Fruit fly (Drosophila melanogaster) whole organism, embryonic: ENCODE data around the gene ETHR.
A peak's percentile ranks its signal among the peaks of the same experiment; 100 is the strongest.

ENCODE experiments used
- CG10267 ChIP-seq: fragments of 200-800 bp; sonication (Bioruptor generic); optimal IDR thresholded peaks from 2 replicates; lab custom pipeline; 2018; ENCODE audit warnings: missing biosample characterization, mild to moderate bottlenecking, missing genetic modification characterization, moderate library complexity
- CG10959 ChIP-seq: fragments of 200-800 bp; sonication (Bioruptor generic); IDR thresholded peaks from 2 replicates; pipeline ENCODE4 v1.3.6; 2022; ENCODE audit warnings: missing biosample characterization, missing genetic modification characterization
- CG11695 ChIP-seq: fragments of 200-800 bp; sonication (Bioruptor generic); IDR thresholded peaks from 3 replicates; pipeline ENCODE4 v1.3.6; 2022; ENCODE audit warnings: missing biosample characterization, missing genetic modification characterization
- CG12071 ChIP-seq: fragments of 200-800 bp; sonication (Bioruptor generic); optimal IDR thresholded peaks from 3 replicates; lab custom pipeline; 2018; ENCODE audit warnings: missing biosample characterization, mild to moderate bottlenecking, missing genetic modification characterization
- CG12299 ChIP-seq: fragments of 200-800 bp; sonication (Bioruptor generic); optimal IDR thresholded peaks from 2 replicates; lab custom pipeline; 2018; ENCODE audit warnings: missing biosample characterization, mild to moderate bottlenecking, missing genetic modification characterization
- CG12769 ChIP-seq: fragments of 200-800 bp; sonication (Bioruptor generic); optimal IDR thresholded peaks from 2 replicates; lab custom pipeline; 2019; ENCODE audit warnings: missing biosample characterization, mild to moderate bottlenecking, missing genetic modification characterization, moderate library complexity
- CG15269 ChIP-seq: fragments of 200-800 bp; sonication (Bioruptor generic); optimal IDR thresholded peaks from 2 replicates; lab custom pipeline; 2018; ENCODE audit warnings: missing biosample characterization, mild to moderate bottlenecking, missing genetic modification characterization, moderate library complexity
- CG15601 ChIP-seq: fragments of 200-800 bp; sonication (Bioruptor generic); optimal IDR thresholded peaks from 3 replicates; lab custom pipeline; 2019; ENCODE audit warnings: missing biosample characterization, mild to moderate bottlenecking, missing genetic modification characterization, moderate library complexity
- CG18262 ChIP-seq: fragments of 200-800 bp; optimal IDR thresholded peaks from 3 replicates; lab custom pipeline; 2019; ENCODE audit warnings: missing biosample characterization, mild to moderate bottlenecking, missing genetic modification characterization, moderate library complexity
- CG18764 ChIP-seq: fragments of 200-800 bp; sonication (Bioruptor generic); optimal IDR thresholded peaks from 3 replicates; lab custom pipeline; 2016; ENCODE audit warnings: missing biosample characterization, missing genetic modification characterization
- CG2129 ChIP-seq: fragments of 200-800 bp; sonication (Bioruptor generic); IDR thresholded peaks from 2 replicates; pipeline ENCODE4 v1.3.6; 2022; ENCODE audit warnings: missing biosample characterization, missing genetic modification characterization; ENCODE audit not compliant: partially characterized antibody
- CG2875 ChIP-seq: fragments of 200-800 bp; sonication (Bioruptor generic); optimal IDR thresholded peaks from 2 replicates; lab custom pipeline; 2017; ENCODE audit warnings: missing biosample characterization, mild to moderate bottlenecking, missing genetic modification characterization, missing genetic modification reagents
- CG30020 ChIP-seq: fragments of 200-800 bp; optimal IDR thresholded peaks from 2 replicates; lab custom pipeline; 2019; ENCODE audit warnings: missing biosample characterization, mild to moderate bottlenecking, missing genetic modification characterization, moderate library complexity
- CG30403 ChIP-seq: fragments of 200-800 bp; sonication (Bioruptor generic); optimal IDR thresholded peaks from 3 replicates; lab custom pipeline; 2016; ENCODE audit warnings: missing biosample characterization, missing genetic modification characterization
- CG31224 ChIP-seq: fragments of 200-800 bp; sonication (Bioruptor generic); IDR thresholded peaks from 2 replicates; pipeline ENCODE4 v1.3.6; 2022; ENCODE audit warnings: missing biosample characterization, missing genetic modification characterization
- CG31365 ChIP-seq: fragments of 200-800 bp; sonication (Bioruptor generic); optimal IDR thresholded peaks from 2 replicates; lab custom pipeline; 2018; ENCODE audit warnings: missing biosample characterization, mild to moderate bottlenecking, missing genetic modification characterization
- CG4404 ChIP-seq: fragments of 200-800 bp; sonication (Bioruptor generic); IDR thresholded peaks from 2 replicates; pipeline ENCODE4 v1.3.6; 2022; ENCODE audit warnings: missing biosample characterization, missing genetic modification characterization
- CG6683 ChIP-seq: fragments of 200-800 bp; sonication (Bioruptor generic); optimal IDR thresholded peaks from 2 replicates; lab custom pipeline; 2017; ENCODE audit warnings: missing biosample characterization, mild to moderate bottlenecking, missing genetic modification characterization, missing genetic modification reagents
- CG7963 ChIP-seq: fragments of 200-800 bp; sonication (Bioruptor generic); IDR thresholded peaks from 3 replicates; pipeline ENCODE4 v1.3.6; 2022; ENCODE audit warnings: missing biosample characterization, missing genetic modification characterization; ENCODE audit not compliant: partially characterized antibody
- CG8765 ChIP-seq: fragments of 200-800 bp; sonication (Bioruptor generic); IDR thresholded peaks from 2 replicates; pipeline ENCODE4 v1.3.6; 2022; ENCODE audit warnings: missing biosample characterization, missing genetic modification characterization
- Chrac-16 ChIP-seq: fragments of 200-800 bp; sonication (Bioruptor generic); optimal IDR thresholded peaks from 3 replicates; lab custom pipeline; 2016; ENCODE audit warnings: missing biosample characterization, missing genetic modification characterization
- CrebB ChIP-seq: fragments of 200-800 bp; sonication (Bioruptor generic); optimal IDR thresholded peaks from 3 replicates; lab custom pipeline; 2018; ENCODE audit warnings: missing biosample characterization, mild to moderate bottlenecking, missing genetic modification characterization
- D19B ChIP-seq: fragments of 200-800 bp; sonication (Bioruptor generic); optimal IDR thresholded peaks from 2 replicates; lab custom pipeline; 2017; ENCODE audit warnings: missing biosample characterization, mild to moderate bottlenecking, missing genetic modification characterization
- Deaf1 ChIP-seq: fragments of 200-800 bp; optimal IDR thresholded peaks from 3 replicates; lab custom pipeline; 2019; ENCODE audit warnings: missing biosample characterization, mild to moderate bottlenecking, missing genetic modification characterization, moderate library complexity
- Doc3 ChIP-seq: fragments of 200-800 bp; sonication (Bioruptor generic); IDR thresholded peaks from 3 replicates; pipeline ENCODE4 v1.3.6; 2022; ENCODE audit warnings: missing biosample characterization, missing genetic modification characterization; ENCODE audit not compliant: partially characterized antibody
- Fer1 ChIP-seq: fragments of 200-800 bp; sonication (Bioruptor generic); optimal IDR thresholded peaks from 2 replicates; lab custom pipeline; 2017; ENCODE audit warnings: missing biosample characterization, mild to moderate bottlenecking, missing genetic modification characterization
- HLHmδ ChIP-seq: fragments of 200-800 bp; sonication (Bioruptor generic); optimal IDR thresholded peaks from 2 replicates; lab custom pipeline; 2018; ENCODE audit warnings: missing biosample characterization, mild to moderate bottlenecking, missing genetic modification characterization, moderate library complexity
- Hr78 ChIP-seq, 2 experiments: fragments of 200-800 bp in 1 of 2; fragments of >200 bp in 1 of 2; sonication (Bioruptor generic) in 1 of 2; optimal IDR thresholded peaks; 2 replicates each; lab custom pipeline; 2017 to 2019; ENCODE audit warnings: missing biosample characterization in 2 of 2, missing genetic modification characterization in 2 of 2, mild to moderate bottlenecking in 1 of 2, moderate library complexity in 1 of 2
- Myb ChIP-seq: fragments of 200-800 bp; sonication (Bioruptor generic); optimal IDR thresholded peaks from 2 replicates; lab custom pipeline; 2016; ENCODE audit warnings: missing biosample characterization, missing genetic modification characterization
- Nf-YC ChIP-seq: fragments of 200-800 bp; optimal IDR thresholded peaks from 3 replicates; lab custom pipeline; 2019; ENCODE audit warnings: missing biosample characterization, mild to moderate bottlenecking, missing genetic modification characterization, moderate library complexity
- Sry-β ChIP-seq: fragments of 200-800 bp; sonication (Bioruptor generic); optimal IDR thresholded peaks from 2 replicates; lab custom pipeline; 2018; ENCODE audit warnings: missing biosample characterization, mild to moderate bottlenecking, missing genetic modification characterization, moderate library complexity
- Taf1 ChIP-seq: fragments of 200-800 bp; sonication (Bioruptor generic); IDR thresholded peaks from 2 replicates; pipeline ENCODE4 v1.3.6; 2022; ENCODE audit warnings: missing biosample characterization, missing genetic modification characterization
- Xrp1 ChIP-seq: fragments of 200-800 bp; sonication (Bioruptor generic); IDR thresholded peaks from 2 replicates; pipeline ENCODE4 v1.3.6; 2022; ENCODE audit warnings: missing biosample characterization, missing genetic modification characterization
- amos ChIP-seq: fragments of 200-800 bp; sonication (Bioruptor generic); IDR thresholded peaks from 2 replicates; pipeline ENCODE4 v1.3.6; 2022; ENCODE audit warnings: missing biosample characterization, missing genetic modification characterization; ENCODE audit not compliant: partially characterized antibody
- cg ChIP-seq: fragments of 200-800 bp; sonication (Bioruptor generic); optimal IDR thresholded peaks from 3 replicates; lab custom pipeline; 2019; ENCODE audit warnings: missing biosample characterization, mild to moderate bottlenecking, missing genetic modification characterization, moderate library complexity
- disco-r ChIP-seq: fragments of 200-800 bp; sonication (Bioruptor generic); optimal IDR thresholded peaks from 2 replicates; lab custom pipeline; 2016; ENCODE audit warnings: missing biosample characterization, missing genetic modification characterization
- dmrt11E ChIP-seq: fragments of 200-800 bp; sonication (Bioruptor generic); optimal IDR thresholded peaks from 3 replicates; lab custom pipeline; 2018; ENCODE audit warnings: missing biosample characterization, mild to moderate bottlenecking, missing genetic modification characterization, moderate library complexity
- dmrt99B ChIP-seq: fragments of 200-800 bp; sonication (Bioruptor generic); optimal IDR thresholded peaks from 2 replicates; lab custom pipeline; 2018; ENCODE audit warnings: missing biosample characterization, mild to moderate bottlenecking, missing genetic modification characterization, moderate library complexity
- esg ChIP-seq: fragments of 200-800 bp; sonication (Bioruptor generic); conservative IDR thresholded peaks from 2 replicates; pipeline ENCODE4 v1.3.6; 2022; ENCODE audit warnings: missing biosample characterization, missing genetic modification characterization
- grau ChIP-seq: fragments of 200-800 bp; optimal IDR thresholded peaks from 3 replicates; lab custom pipeline; 2019; ENCODE audit warnings: missing biosample characterization, mild to moderate bottlenecking, missing genetic modification characterization, moderate library complexity
- kah ChIP-seq: fragments of 200-800 bp; sonication (Bioruptor generic); optimal IDR thresholded peaks from 2 replicates; lab custom pipeline; 2018; ENCODE audit warnings: missing biosample characterization, mild to moderate bottlenecking, missing genetic modification characterization
- luna ChIP-seq: fragments of 200-800 bp; sonication (Bioruptor generic); optimal IDR thresholded peaks from 2 replicates; lab custom pipeline; 2016; ENCODE audit warnings: missing biosample characterization, missing genetic modification characterization
- p53 ChIP-seq: fragments of 200-800 bp; sonication (Bioruptor generic); optimal IDR thresholded peaks from 2 replicates; lab custom pipeline; 2016; ENCODE audit warnings: missing biosample characterization, missing genetic modification characterization
- pfk ChIP-seq: fragments of 200-800 bp; sonication (Bioruptor generic); optimal IDR thresholded peaks from 2 replicates; lab custom pipeline; 2018; ENCODE audit warnings: missing biosample characterization, mild to moderate bottlenecking, missing genetic modification characterization, moderate library complexity
- pita ChIP-seq: fragments of 200-800 bp; sonication (Bioruptor generic); optimal IDR thresholded peaks from 2 replicates; lab custom pipeline; 2017; ENCODE audit warnings: missing biosample characterization, mild to moderate bottlenecking, missing genetic modification characterization
- pum ChIP-seq: fragments of 200-800 bp; sonication (Bioruptor generic); optimal IDR thresholded peaks from 2 replicates; lab custom pipeline; 2016; ENCODE audit warnings: missing biosample characterization, missing genetic modification characterization
- ranshi ChIP-seq: fragments of 200-800 bp; sonication (Bioruptor generic); IDR thresholded peaks from 2 replicates; pipeline ENCODE4 v1.3.6; 2022; ENCODE audit warnings: missing biosample characterization, missing genetic modification characterization
- sd ChIP-seq: fragments of 200-800 bp; sonication (Bioruptor generic); optimal IDR thresholded peaks from 3 replicates; lab custom pipeline; 2018; ENCODE audit warnings: missing biosample characterization, mild to moderate bottlenecking, missing genetic modification characterization, moderate library complexity
- sens ChIP-seq: fragments of 200-800 bp; sonication (Bioruptor generic); peaks from one replicate; lab custom pipeline; 2016; ENCODE audit warnings: missing biosample characterization, missing genetic modification characterization
- toy ChIP-seq: fragments of 200-800 bp; sonication (Bioruptor generic); IDR thresholded peaks from 2 replicates; pipeline ENCODE4 v1.3.6; 2022; ENCODE audit warnings: missing biosample characterization, missing genetic modification characterization
- yki ChIP-seq: fragments of >200 bp; optimal IDR thresholded peaks from 3 replicates; lab custom pipeline; 2018

The ETHR gene

DNA sequence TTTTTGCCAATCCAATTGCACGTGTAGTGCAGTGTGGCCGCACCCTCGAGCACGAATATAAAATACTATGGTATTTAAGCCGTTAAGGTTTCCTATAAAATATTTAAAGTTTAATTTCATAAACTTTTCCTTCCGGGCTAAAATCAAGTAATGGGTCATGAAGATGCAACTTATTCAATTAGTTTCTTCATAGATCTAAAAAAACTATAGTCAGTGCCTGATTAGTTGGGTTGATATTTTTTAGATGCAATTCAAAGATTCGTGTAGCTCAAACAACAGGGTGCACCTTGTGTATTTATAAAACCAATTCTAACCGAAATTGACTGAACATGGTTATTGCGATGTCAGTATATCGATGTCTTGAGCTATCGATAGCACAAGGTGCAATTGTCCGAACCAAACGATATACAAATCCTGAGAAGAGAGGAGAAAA, 28.1 kb upstream of the ETHR start, which contains the start of the genes Smyd5 and Oga (continued):
- TF ChIP-seq CG12071 (no peak), p53 (no peak), CG2129 (GFP tag; lab: Robert Waterston, UW) (peak; percentile 75), Hr78 (GFP tag; optimal IDR thresholded peaks at IDR 0.05; lab: Kevin White, UChicago) (no peak), D19B (GFP tag; lab: Kevin White, UChicago) (no peak), Taf1 (GFP tag; lab: Robert Waterston, UW) (no peak), CG31365 (no peak), ranshi (no peak), CG6683 (GFP tag; lab: Kevin White, UChicago) (no peak), CG10267 (tag; lab: Kevin White, UChicago) (peak; percentile 59), pita (no peak), CG15269 (tag; lab: Kevin White, UChicago) (no peak), CG30403 (GFP tag; lab: Kevin White, UChicago) (peak; percentile 44), esg (GFP tag; lab: Robert Waterston, UW) (no peak), toy (GFP tag; lab: Robert Waterston, UW) (no peak), CG10959 (no peak), Nf-YC (tag; lab: Kevin White, UChicago) (peak; percentile 32), pum (GFP tag; lab: Kevin White, UChicago) (no peak), dmrt99B (no peak), CG11695 (GFP tag; lab: Robert Waterston, UW) (no peak), Myb (peak; percentile 94), yki (lab: Kevin White, UChicago) (no peak), sd (no peak), luna (GFP tag; lab: Kevin White, UChicago) (peak; percentile 46), Doc3 (GFP tag; lab: Robert Waterston, UW) (peak; percentile 90), CG30020 (tag; lab: Kevin White, UChicago) (peak; percentile 88), CG2875 (GFP tag; lab: Kevin White, UChicago) (peak; percentile 27), CG15601 (tag; lab: Kevin White, UChicago) (no peak), Xrp1 (GFP tag; lab: Robert Waterston, UW) (no peak), Deaf1 (tag; lab: Kevin White, UChicago) (no peak), CG4404 (no peak), HLHmδ (no peak), cg (GFP tag; lab: Kevin White, UChicago) (no peak), Chrac-16 (GFP tag; lab: Kevin White, UChicago) (peak; percentile 24), CG18764 (GFP tag; lab: Kevin White, UChicago) (peak; percentile 20), dmrt11E (peak; percentile 1), amos (GFP tag; lab: Robert Waterston, UW) (peak; percentile 96), CG7963 (GFP tag; lab: Robert Waterston, UW) (peak; percentile 93), CG18262 (tag; lab: Kevin White, UChicago) (peak; percentile 24), Fer1 (GFP tag; lab: Kevin White, UChicago) (no peak), sens (peak; percentile 84), CG8765 (no peak), grau (tag; lab: Kevin White, UChicago) (peak; percentile 46), CG12299 (no peak), kah (GFP tag; lab: Kevin White, UChicago) (no peak), CG12769 (tag; lab: Kevin White, UChicago) (no peak), Sry-β (no peak), CrebB (tag; lab: Kevin White, UChicago) (no peak), disco-r (GFP tag; lab: Kevin White, UChicago) (no peak), pfk (no peak), CG31224 (GFP tag; lab: Robert Waterston, UW) (no peak)
